Fruit fly (Drosophila melanogaster): Measurements from ENCODE around the gene Ddr.

The Ddr gene

dm6 chr2L:6273963-6274834, 21.3 kb downstream of the Ddr start (continued):
- TF ChIP-seq cyc (GFP tag; optimal IDR thresholded peaks at IDR 0.05): peak; percentile 30
- no peak for TF ChIP-seq OdsH (GFP tag; optimal IDR thresholded peaks at IDR 0.05)
- peak; percentile 34 for TF ChIP-seq CG3919 (GFP tag; optimal IDR thresholded peaks at IDR 0.05)
- TF ChIP-seq Sox102F (GFP tag; optimal IDR thresholded peaks at IDR 0.05): peak; percentile 17
- TF ChIP-seq ss (GFP tag; optimal IDR thresholded peaks at IDR 0.05): no peak
- no peak for TF ChIP-seq Lpt (GFP tag; optimal IDR thresholded peaks at IDR 0.05)
- no peak for TF ChIP-seq CG10631 (GFP tag; optimal IDR thresholded peaks at IDR 0.05)
- TF ChIP-seq esn (GFP tag; optimal IDR thresholded peaks at IDR 0.05): no peak
- TF ChIP-seq fd85E (GFP tag; optimal IDR thresholded peaks at IDR 0.05): no peak

- TF ChIP-seq CG34406 (GFP tag; optimal IDR thresholded peaks at IDR 0.05): no peak
- no peak for TF ChIP-seq acj6 (GFP tag; optimal IDR thresholded peaks at IDR 0.05)
Measured at dm6 chr2L:6275981-6276380, 23.1 kb downstream of the Ddr start.

dm6 chr2L:6276815-6277214, 23.9 kb downstream of the Ddr start:
- peak in 1 of 2 experiments; percentile 13 for TF ChIP-seq salr (GFP tag; optimal IDR thresholded peaks at IDR 0.05)
- TF ChIP-seq Eip78C (GFP tag): peak; percentile 83
- TF ChIP-seq Blimp-1 (GFP tag; optimal IDR thresholded peaks at IDR 0.05): no peak
- TF ChIP-seq achi (GFP tag; optimal IDR thresholded peaks at IDR 0.05): peak; percentile 42
- TF ChIP-seq lz (GFP tag; optimal IDR thresholded peaks at IDR 0.05): peak; percentile 0
- TF ChIP-seq CG3032 (tag; optimal IDR thresholded peaks at IDR 0.05): peak; percentile 7
- TF ChIP-seq Hr4 (GFP tag; optimal IDR thresholded peaks at IDR 0.05): peak; percentile 69
- TF ChIP-seq pdm3 (GFP tag; optimal IDR thresholded peaks at IDR 0.05): peak; percentile 45
- no peak for TF ChIP-seq Ets96B (tag; optimal IDR thresholded peaks at IDR 0.05)
- TF ChIP-seq CG6163 (GFP tag; IDR thresholded peaks at IDR 0.05): no peak
- peak; percentile 20 for TF ChIP-seq CG6808 (GFP tag; optimal IDR thresholded peaks at IDR 0.05)
- TF ChIP-seq Sox15 (GFP tag; optimal IDR thresholded peaks at IDR 0.05): no peak
- TF ChIP-seq ss (GFP tag; optimal IDR thresholded peaks at IDR 0.05): no peak
- TF ChIP-seq esn (GFP tag; optimal IDR thresholded peaks at IDR 0.05): peak; percentile 10
- no peak for TF ChIP-seq Hr38 (GFP tag; optimal IDR thresholded peaks at IDR 0.05)
- TF ChIP-seq CG11762 (GFP tag; optimal IDR thresholded peaks at IDR 0.05; ENCODE audit: insufficient read depth): peak; percentile 15
- TF ChIP-seq CG8319 (GFP tag; optimal IDR thresholded peaks at IDR 0.05): no peak
- peak; percentile 61 for TF ChIP-seq CG8119 (GFP tag; IDR thresholded peaks at IDR 0.05)
- TF ChIP-seq CG10631 (GFP tag; optimal IDR thresholded peaks at IDR 0.05): peak; percentile 29
- TF ChIP-seq CG16779 (tag; optimal IDR thresholded peaks at IDR 0.05): peak; percentile 7
- TF ChIP-seq net (GFP tag; optimal IDR thresholded peaks at IDR 0.05): peak; percentile 36
- TF ChIP-seq eg (GFP tag; IDR thresholded peaks at IDR 0.05): peak; percentile 60; the same call in 1 of the 3 replicates
- TF ChIP-seq svp (GFP tag): peak; percentile 66
- peak; percentile 38 for TF ChIP-seq dac (GFP tag; optimal IDR thresholded peaks at IDR 0.05)
- TF ChIP-seq topi (GFP tag; optimal IDR thresholded peaks at IDR 0.05): peak; percentile 0
- TF ChIP-seq Smox (GFP tag; optimal IDR thresholded peaks at IDR 0.05): no peak
- TF ChIP-seq Sox102F (GFP tag; optimal IDR thresholded peaks at IDR 0.05): no peak
- no peak for TF ChIP-seq Eip93F (GFP tag; optimal IDR thresholded peaks at IDR 0.05)
- no peak for TF ChIP-seq spab (GFP tag; optimal IDR thresholded peaks at IDR 0.05)
- TF ChIP-seq CG1621 (tag; optimal IDR thresholded peaks at IDR 0.05): no peak
- peak; percentile 46 for TF ChIP-seq CG4318 (GFP tag; optimal IDR thresholded peaks at IDR 0.05)
- no peak for TF ChIP-seq fd85E (GFP tag; optimal IDR thresholded peaks at IDR 0.05)
- TF ChIP-seq CG34406 (GFP tag; optimal IDR thresholded peaks at IDR 0.05): no peak
- no peak for TF ChIP-seq cyc (GFP tag; optimal IDR thresholded peaks at IDR 0.05)
- peak; percentile 46 for TF ChIP-seq OdsH (GFP tag; optimal IDR thresholded peaks at IDR 0.05)
- no peak for TF ChIP-seq fkh (GFP tag; optimal IDR thresholded peaks at IDR 0.05)
- TF ChIP-seq CG31627 (GFP tag; optimal IDR thresholded peaks at IDR 0.05): no peak
- TF ChIP-seq Gug (GFP tag; IDR thresholded peaks at IDR 0.05): peak; percentile 24; the same call in 1 of the 2 replicates
- TF ChIP-seq CG32006 (GFP tag; optimal IDR thresholded peaks at IDR 0.05): peak; percentile 77
- peak; percentile 70 for TF ChIP-seq CG6276 (GFP tag; optimal IDR thresholded peaks at IDR 0.05)
- TF ChIP-seq CG7368 (GFP tag; optimal IDR thresholded peaks at IDR 0.05): no peak
- TF ChIP-seq CG10669 (GFP tag; optimal IDR thresholded peaks at IDR 0.05): peak; percentile 17

Data from whole organism, prepupa.